Worm (Caenorhabditis elegans): ENCODE results near the gene evl-14.

Gene evl-14

DNA sequence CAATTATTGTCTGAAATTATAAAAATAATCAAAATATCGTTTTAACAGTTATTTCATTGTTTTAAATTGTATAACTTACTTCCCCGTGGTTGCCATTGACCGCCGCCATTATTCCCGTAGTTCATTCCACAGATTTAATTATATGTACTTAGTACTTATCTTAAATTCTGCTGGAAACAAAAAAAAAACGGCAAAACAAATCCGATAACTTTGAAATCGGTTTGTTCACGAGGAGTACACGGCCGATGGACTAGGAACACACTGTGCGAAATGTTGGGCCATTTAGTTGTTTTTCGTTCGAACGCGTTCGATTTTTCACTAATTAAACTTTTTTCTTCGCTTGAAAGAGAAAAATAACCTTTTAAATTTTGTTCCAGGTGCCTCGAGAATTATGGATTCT is 30.1 kb upstream of the evl-14 start, which contains the start of the genes B0285.3 and lcmt-1 (continued):
- TF ChIP-seq nhr-23 (tag; optimal IDR thresholded peaks at IDR 0.05), result no peak

DNA sequence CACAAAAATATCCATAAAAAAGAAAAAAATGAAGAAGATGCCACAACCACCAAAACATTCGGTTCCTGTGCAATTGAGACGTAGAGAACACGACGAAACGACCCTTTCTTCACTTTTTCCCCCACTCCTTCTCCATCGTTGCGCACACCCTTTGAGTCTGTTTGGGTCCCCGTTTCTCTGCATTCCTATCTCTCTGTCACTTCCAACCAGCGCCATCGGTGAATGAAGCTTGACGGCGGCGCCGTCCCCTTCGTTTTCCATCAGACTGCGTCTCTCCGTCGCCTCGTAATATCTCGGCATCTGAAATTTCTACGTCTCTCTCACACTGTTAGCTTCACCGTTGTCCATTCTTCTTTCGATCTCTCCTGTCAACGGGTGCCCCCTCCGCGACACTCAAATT is 22.7 kb upstream of the evl-14 start:
- peak in 1 of 2 experiments; percentile 48 for TF ChIP-seq lsy-2 (tag; optimal IDR thresholded peaks at IDR 0.05)
- peak; percentile 64 for TF ChIP-seq C34F6.9 (tag; optimal IDR thresholded peaks at IDR 0.05)
- no peak for TF ChIP-seq elt-1 (tag; optimal IDR thresholded peaks at IDR 0.05)
- no peak for TF ChIP-seq gmeb-1 (tag; optimal IDR thresholded peaks at IDR 0.05)
- no peak for TF ChIP-seq nhr-25 (tag; optimal IDR thresholded peaks at IDR 0.05)
- no peak for TF ChIP-seq unc-39 (tag; optimal IDR thresholded peaks at IDR 0.05)
- TF ChIP-seq nhr-129 (tag; optimal IDR thresholded peaks at IDR 0.05), result peak; percentile 49
- no peak for TF ChIP-seq sma-3 (GFP tag; optimal IDR thresholded peaks at IDR 0.05)
- TF ChIP-seq unc-62 (GFP tag; optimal IDR thresholded peaks at IDR 0.05), result no peak
- TF ChIP-seq nhr-11 (tag; optimal IDR thresholded peaks at IDR 0.05), result no peak
- TF ChIP-seq zag-1 (tag; optimal IDR thresholded peaks at IDR 0.05), result peak; percentile 34
- no peak for TF ChIP-seq peb-1 (tag; optimal IDR thresholded peaks at IDR 0.05)
- TF ChIP-seq unc-55 (GFP tag; optimal IDR thresholded peaks at IDR 0.05), result peak; percentile 85
- TF ChIP-seq skn-1 (tag; optimal IDR thresholded peaks at IDR 0.05), result no peak
- peak; percentile 48 for TF ChIP-seq F13H6.1 (tag; optimal IDR thresholded peaks at IDR 0.05)
- no peak for TF ChIP-seq ceh-82 (tag; optimal IDR thresholded peaks at IDR 0.05)
- peak; percentile 46 for TF ChIP-seq sem-4 (tag; optimal IDR thresholded peaks at IDR 0.05)
- TF ChIP-seq ztf-11 (tag; optimal IDR thresholded peaks at IDR 0.05), result no peak
- TF ChIP-seq alr-1 (tag; optimal IDR thresholded peaks at IDR 0.05), result no peak

DNA sequence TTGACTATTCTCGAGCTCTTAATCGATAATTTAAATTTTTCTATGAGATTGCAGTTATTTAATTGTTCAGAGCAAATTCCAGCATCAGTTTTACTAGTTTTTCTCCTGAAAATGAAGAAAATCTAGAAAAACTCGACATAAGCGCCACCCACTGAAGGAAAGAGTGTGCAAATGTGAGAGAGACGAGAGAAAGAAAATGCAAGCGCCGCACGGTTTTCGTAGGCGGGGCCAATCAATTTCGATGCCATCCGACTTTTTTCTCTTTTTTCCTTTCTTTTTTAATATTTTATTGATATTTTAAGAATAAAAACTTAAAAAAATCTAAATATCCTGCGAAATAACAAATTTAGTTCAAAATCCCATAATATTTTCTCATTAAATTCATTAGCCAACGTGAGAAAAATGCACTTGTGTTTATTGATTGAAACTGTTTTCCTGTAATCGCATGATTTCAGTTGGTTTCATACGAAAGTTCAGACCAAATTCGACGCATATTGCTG is 19.7 kb upstream of the evl-14 start, which contains the start of gene cdk-12:
TSS of gene cdk-12 (plus strand) at position 450 of the 500 bp plus-strand sequence.
- TF ChIP-seq F13H6.1 (tag; optimal IDR thresholded peaks at IDR 0.05) (peak; percentile 16), elt-1 (tag; optimal IDR thresholded peaks at IDR 0.05) (no peak), sma-9 (GFP tag; optimal IDR thresholded peaks at IDR 0.05) (peak; percentile 39), sma-9 (tag; optimal IDR thresholded peaks at IDR 0.05) (no peak), C34F6.9 (tag; optimal IDR thresholded peaks at IDR 0.05) (peak; percentile 75), sma-3 (GFP tag; optimal IDR thresholded peaks at IDR 0.05) (peak; percentile 3), nhr-11 (tag; optimal IDR thresholded peaks at IDR 0.05) (no peak), gmeb-1 (tag; optimal IDR thresholded peaks at IDR 0.05) (peak; percentile 38), crh-2 (tag; optimal IDR thresholded peaks at IDR 0.05) (peak; percentile 47), ztf-1 (GFP tag; conservative IDR thresholded peaks at IDR 0.05) (no peak), lsy-2 (tag; optimal IDR thresholded peaks at IDR 0.05) (peak in 1 of 2 experiments; percentile 65), unc-55 (GFP tag; optimal IDR thresholded peaks at IDR 0.05) (peak; percentile 73), snpc-4 (tag; optimal IDR thresholded peaks at IDR 0.05) (peak; percentile 34), lin-13 (GFP tag; optimal IDR thresholded peaks at IDR 0.05) (peak; percentile 26), nhr-129 (tag; optimal IDR thresholded peaks at IDR 0.05) (peak; percentile 3)

DNA sequence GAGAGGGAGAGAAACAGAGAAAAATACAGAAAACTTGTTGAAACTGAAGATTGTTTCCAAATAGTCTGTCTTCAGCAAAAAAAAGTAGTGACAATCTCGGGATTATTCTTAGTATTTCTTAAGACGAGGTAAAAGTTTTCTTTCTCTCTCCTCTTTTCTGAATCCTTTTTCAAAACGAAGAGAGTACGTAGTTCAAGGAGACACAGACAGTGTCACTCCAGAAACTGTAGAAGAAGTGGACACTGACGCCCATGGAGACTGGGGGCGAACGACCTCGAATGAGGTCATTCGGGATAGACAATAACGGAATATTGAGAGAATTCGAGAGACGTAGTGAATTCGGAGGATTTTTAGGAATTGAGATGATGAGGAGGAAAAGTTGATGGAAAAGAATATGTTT is 18.1 kb upstream of the evl-14 start, which contains the start of gene gly-6:
TSS of gene gly-6 (minus strand) at position 245 of the 400 bp plus-strand sequence.
- TF ChIP-seq nhr-6 (tag; optimal IDR thresholded peaks at IDR 0.05) (no peak), sma-9 (GFP tag; optimal IDR thresholded peaks at IDR 0.05) (no peak), sma-9 (tag; optimal IDR thresholded peaks at IDR 0.05) (no peak), gmeb-1 (tag; optimal IDR thresholded peaks at IDR 0.05) (no peak), nhr-25 (tag; optimal IDR thresholded peaks at IDR 0.05) (peak; percentile 61), nhr-77 (tag; optimal IDR thresholded peaks at IDR 0.05) (no peak), crh-2 (tag; optimal IDR thresholded peaks at IDR 0.05) (no peak), peb-1 (tag; optimal IDR thresholded peaks at IDR 0.05) (no peak), R02D3.7 (tag; optimal IDR thresholded peaks at IDR 0.05) (no peak)

DNA sequence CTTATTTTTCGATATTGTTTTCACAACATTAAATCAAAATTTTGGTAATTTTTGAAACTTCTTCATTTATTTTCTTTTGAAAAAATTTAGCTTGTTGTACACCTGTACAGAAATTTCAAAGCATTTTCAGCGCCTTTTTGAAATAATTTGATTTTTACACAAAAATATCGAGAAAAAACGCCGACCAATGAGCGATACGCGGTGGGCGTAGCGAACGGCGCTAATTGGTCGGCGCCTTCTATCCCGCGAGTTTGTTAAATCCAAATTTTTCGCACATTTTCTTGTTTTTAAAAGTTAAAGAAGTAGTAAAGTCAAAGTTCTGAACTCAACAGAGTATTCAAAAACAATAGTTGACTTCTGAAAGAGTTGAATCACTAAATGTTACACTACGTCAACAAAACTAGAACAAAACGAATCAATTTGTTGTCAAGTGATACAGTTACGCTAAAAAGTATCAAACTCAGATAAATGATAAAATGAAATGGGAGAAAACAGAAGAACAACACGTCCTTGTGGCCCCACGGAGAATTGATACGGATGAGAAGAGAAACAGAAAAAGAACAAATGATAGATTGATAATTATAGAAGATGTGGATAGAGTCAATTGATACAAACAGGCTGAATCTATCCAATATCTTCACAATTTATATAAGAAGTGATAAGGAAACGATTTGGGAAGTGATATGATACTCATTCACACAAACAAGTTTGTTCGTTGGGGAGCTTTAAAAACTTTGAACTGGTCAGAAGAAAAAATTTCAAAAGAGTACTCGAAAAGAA is 15.5 kb upstream of the evl-14 start:
- TF ChIP-seq ama-1 (optimal IDR thresholded peaks at IDR 0.05), result no peak
- no peak for TF ChIP-seq egl-27 (tag; optimal IDR thresholded peaks at IDR 0.05)
- TF ChIP-seq nhr-77 (tag; optimal IDR thresholded peaks at IDR 0.05), result no peak
- no peak for TF ChIP-seq mdl-1 (tag; optimal IDR thresholded peaks at IDR 0.05)
- TF ChIP-seq Y55F3AM.14 (GFP tag; optimal IDR thresholded peaks at IDR 0.05), result no peak
- no peak for TF ChIP-seq unc-62 (GFP tag; optimal IDR thresholded peaks at IDR 0.05)
- TF ChIP-seq lin-13 (GFP tag; optimal IDR thresholded peaks at IDR 0.05), result no peak
- peak; percentile 33 for TF ChIP-seq fos-1 (tag; optimal IDR thresholded peaks at IDR 0.05)
- peak; percentile 38 for TF ChIP-seq nhr-21 (tag; optimal IDR thresholded peaks at IDR 0.05)
- TF ChIP-seq nhr-23 (tag; optimal IDR thresholded peaks at IDR 0.05), result no peak
- TF ChIP-seq crh-2 (tag; optimal IDR thresholded peaks at IDR 0.05), result peak; percentile 12
- TF ChIP-seq blmp-1 (tag; optimal IDR thresholded peaks at IDR 0.05; ENCODE audit: insufficient read depth), result peak; percentile 66
- no peak for TF ChIP-seq lin-11 (tag; optimal IDR thresholded peaks at IDR 0.05)
- TF ChIP-seq nhr-25 (tag; optimal IDR thresholded peaks at IDR 0.05), result peak; percentile 26

Measured in whole organism, L2 larva.